Fruit fly (Drosophila melanogaster): ENCODE data around the gene ttm2.

ttm2 gene

DNA sequence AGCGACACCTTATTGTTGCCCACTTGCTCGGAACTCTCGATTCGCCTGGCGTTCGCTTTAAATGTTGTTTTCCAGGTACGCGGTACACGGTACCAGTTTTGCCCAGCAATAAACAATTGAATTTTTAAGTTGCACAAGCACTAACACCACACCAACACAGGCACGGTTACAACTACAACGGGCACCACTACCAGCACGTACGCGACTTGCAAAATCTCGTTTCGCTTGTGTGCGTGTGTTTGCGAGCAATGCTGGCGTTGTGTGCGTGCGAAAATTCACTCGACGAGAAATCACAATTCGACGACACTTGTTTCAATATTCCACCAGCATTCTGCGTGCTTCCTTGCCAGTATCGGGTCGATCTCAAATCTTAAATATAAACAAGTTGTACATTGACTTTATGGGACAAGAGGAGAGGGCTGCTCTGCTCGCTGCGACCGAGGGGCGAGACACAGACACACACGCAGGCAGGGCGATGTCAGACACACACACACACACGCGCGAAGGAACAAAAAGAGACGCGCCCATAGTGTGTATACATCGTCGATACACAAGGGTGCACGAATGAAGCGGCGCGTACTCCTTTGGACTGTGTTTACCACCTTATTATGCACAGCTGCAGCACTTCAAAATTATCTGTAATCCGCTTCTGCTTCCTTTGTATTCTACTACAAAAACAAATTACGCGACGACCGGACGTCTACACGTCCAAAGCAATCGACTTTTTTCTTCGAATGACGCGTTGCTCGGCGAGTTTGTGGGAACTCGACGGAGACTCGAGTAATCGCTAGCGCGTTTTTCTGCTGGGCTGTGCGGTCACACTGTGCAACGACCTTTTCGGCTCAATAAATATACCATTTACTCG lies 44.4 kb downstream of the ttm2 start, which contains the start of gene fwd (continued):
- TF ChIP-seq B-H1 (GFP tag; IDR thresholded peaks at IDR 0.05) = no peak
- no peak for TF ChIP-seq Hr39 (optimal IDR thresholded peaks at IDR 0.05)
- 0 out of 2 replicates have a peak, but pooled peaks have one; percentile 20 for TF ChIP-seq hbn (GFP tag; IDR thresholded peaks at IDR 0.05; ENCODE audit: partially characterized antibody)
- peak; percentile 89 for TF ChIP-seq rib (GFP tag; IDR thresholded peaks at IDR 0.05)
- TF ChIP-seq CG14965 (GFP tag; optimal IDR thresholded peaks at IDR 0.05; ENCODE audit: borderline replicate concordance) = no peak
- TF ChIP-seq Oaz (GFP tag; IDR thresholded peaks at IDR 0.05) = no peak
- TF ChIP-seq stwl (tag; optimal IDR thresholded peaks at IDR 0.05) = peak; percentile 67
- TF ChIP-seq nerfin-2 (GFP tag; IDR thresholded peaks at IDR 0.05; ENCODE audit: partially characterized antibody) = no peak
- no peak for TF ChIP-seq zf30C (GFP tag; optimal IDR thresholded peaks at IDR 0.05)
- peak; percentile 27 for TF ChIP-seq NC2β (GFP tag; optimal IDR thresholded peaks at IDR 0.05)
- TF ChIP-seq jing (GFP tag; optimal IDR thresholded peaks at IDR 0.05) = no peak
- TF ChIP-seq CG14860 (GFP tag; IDR thresholded peaks at IDR 0.05; ENCODE audit: partially characterized antibody) = no peak
- peak; percentile 12 for TF ChIP-seq Dek (tag; optimal IDR thresholded peaks at IDR 0.05)
- no peak for TF ChIP-seq disco-r (GFP tag; optimal IDR thresholded peaks at IDR 0.05)
- peak; percentile 54; the same call in 1 of the 3 replicates for TF ChIP-seq CG6791 (GFP tag; IDR thresholded peaks at IDR 0.05; ENCODE audit: partially characterized antibody)
- peak; percentile 46 for TF ChIP-seq phol (tag; optimal IDR thresholded peaks at IDR 0.05)
- no peak for TF ChIP-seq org-1 (GFP tag; optimal IDR thresholded peaks at IDR 0.05)
- TF ChIP-seq crp (GFP tag; optimal IDR thresholded peaks at IDR 0.05) = peak in 1 of 2 experiments; percentile 29
- no peak for TF ChIP-seq CG16815 (GFP tag; optimal IDR thresholded peaks at IDR 0.05)
- TF ChIP-seq MESR4 (GFP tag; optimal IDR thresholded peaks at IDR 0.05) = peak; percentile 80
- TF ChIP-seq bbx (GFP tag; IDR thresholded peaks at IDR 0.05; ENCODE audit: partially characterized antibody) = no peak
- TF ChIP-seq CG4730 (GFP tag; IDR thresholded peaks at IDR 0.05) = no peak
- no peak for TF ChIP-seq Sox100B (GFP tag; optimal IDR thresholded peaks at IDR 0.05)
- peak; percentile 54 for TF ChIP-seq CG9727 (GFP tag; optimal IDR thresholded peaks at IDR 0.05)
- no peak for TF ChIP-seq dan (GFP tag; IDR thresholded peaks at IDR 0.05)
- TF ChIP-seq CG10321 (GFP tag; IDR thresholded peaks at IDR 0.05) = no peak
- no peak for TF ChIP-seq lov (optimal IDR thresholded peaks at IDR 0.05)
- no peak for TF ChIP-seq lov (GFP tag; IDR thresholded peaks at IDR 0.05)
- TF ChIP-seq pho (GFP tag; optimal IDR thresholded peaks at IDR 0.05) = peak; percentile 14
- TF ChIP-seq kay (GFP tag; optimal IDR thresholded peaks at IDR 0.05) = peak; percentile 63
- TF ChIP-seq CG1792 (GFP tag; optimal IDR thresholded peaks at IDR 0.05) = no peak
- TF ChIP-seq CG16863 (GFP tag; optimal IDR thresholded peaks at IDR 0.05) = no peak
- no peak for TF ChIP-seq Neu2 (GFP tag; optimal IDR thresholded peaks at IDR 0.05; ENCODE audit: borderline replicate concordance)
- peak; percentile 3 for TF ChIP-seq zfh2 (GFP tag; optimal IDR thresholded peaks at IDR 0.05)
- TF ChIP-seq CG11398 (GFP tag; optimal IDR thresholded peaks at IDR 0.05) = no peak
- TF ChIP-seq jumu (GFP tag; optimal IDR thresholded peaks at IDR 0.05) = peak; percentile 53
- peak; percentile 96 for TF ChIP-seq D (optimal IDR thresholded peaks at IDR 0.05)
- peak; percentile 62 for TF ChIP-seq D (GFP tag; optimal IDR thresholded peaks at IDR 0.05)
- TF ChIP-seq ewg (GFP tag; optimal IDR thresholded peaks at IDR 0.05) = peak; percentile 59
- TF ChIP-seq CG42726 (GFP tag; IDR thresholded peaks at IDR 0.05; ENCODE audit: partially characterized antibody) = peak; percentile 74
- peak; percentile 60 for TF ChIP-seq Dp (GFP tag; optimal IDR thresholded peaks at IDR 0.05)
- TF ChIP-seq CG2678 (tag; optimal IDR thresholded peaks at IDR 0.05) = no peak
- peak; percentile 58; the same call in 2 of the 3 replicates for TF ChIP-seq knrl (GFP tag; IDR thresholded peaks at IDR 0.05; ENCODE audit: partially characterized antibody)
- peak; percentile 26 for TF ChIP-seq unpg (GFP tag; optimal IDR thresholded peaks at IDR 0.05)
- TF ChIP-seq CG6683 (GFP tag; optimal IDR thresholded peaks at IDR 0.05) = peak; percentile 20
- TF ChIP-seq grau (tag; optimal IDR thresholded peaks at IDR 0.05) = peak; percentile 46
- TF ChIP-seq Blimp-1 (GFP tag; optimal IDR thresholded peaks at IDR 0.05) = no peak
- TF ChIP-seq CG5245 (GFP tag; optimal IDR thresholded peaks at IDR 0.05) = no peak
